Fruit fly (Drosophila melanogaster) whole organism, embryonic: Measurements from ENCODE around the gene PAPLA1.

Source experiments
- Awh ChIP-seq: fragments of 200-800 bp; sonication (Bioruptor generic); IDR thresholded peaks from 2 replicates; pipeline ENCODE4, ENCODE4 v1.3.6; 2022; ENCODE audit warnings: missing biosample characterization, missing genetic modification characterization
- B-H1 ChIP-seq: fragments of 200-800 bp; sonication (Bioruptor generic); IDR thresholded peaks from 3 replicates; pipeline ENCODE4 v1.3.6; 2022; ENCODE audit warnings: missing biosample characterization, missing genetic modification characterization
- CG10959 ChIP-seq: fragments of 200-800 bp; sonication (Bioruptor generic); IDR thresholded peaks from 2 replicates; pipeline ENCODE4 v1.3.6; 2022; ENCODE audit warnings: missing biosample characterization, missing genetic modification characterization
- CG12299 ChIP-seq: fragments of 200-800 bp; sonication (Bioruptor generic); optimal IDR thresholded peaks from 2 replicates; lab custom pipeline; 2018; ENCODE audit warnings: missing biosample characterization, mild to moderate bottlenecking, missing genetic modification characterization
- CG1233 ChIP-seq: fragments of 200-800 bp; sonication (Bioruptor generic); optimal IDR thresholded peaks from 4 replicates; lab custom pipeline; 2018; ENCODE audit warnings: missing biosample characterization, mild to moderate bottlenecking, missing genetic modification characterization
- CG13624 ChIP-seq: fragments of 200-800 bp; sonication (Bioruptor generic); optimal IDR thresholded peaks from 2 replicates; lab custom pipeline; 2016; ENCODE audit warnings: missing biosample characterization, missing genetic modification characterization
- CG13775 ChIP-seq: fragments of 200-800 bp; sonication (Bioruptor generic); optimal IDR thresholded peaks from 3 replicates; lab custom pipeline; 2017; ENCODE audit warnings: missing biosample characterization, mild to moderate bottlenecking, missing genetic modification characterization
- CG14710 ChIP-seq: fragments of 200-800 bp; sonication (Bioruptor generic); optimal IDR thresholded peaks from 3 replicates; lab custom pipeline; 2019; ENCODE audit warnings: missing biosample characterization, mild to moderate bottlenecking, missing genetic modification characterization, moderate library complexity
- CG17912 ChIP-seq: fragments of 200-800 bp; sonication (Bioruptor generic); optimal IDR thresholded peaks from 2 replicates; lab custom pipeline; 2018; ENCODE audit warnings: missing biosample characterization, mild to moderate bottlenecking, missing genetic modification characterization
- CG1792 ChIP-seq: fragments of 200-800 bp; sonication (Bioruptor generic); optimal IDR thresholded peaks from 2 replicates; lab custom pipeline; 2016; ENCODE audit warnings: missing biosample characterization, missing genetic modification characterization
- CG18476 ChIP-seq: fragments of 200-800 bp; sonication (Bioruptor generic); optimal IDR thresholded peaks from 2 replicates; lab custom pipeline; 2016; ENCODE audit warnings: missing biosample characterization, mild to moderate bottlenecking, missing genetic modification characterization
- CG32772 ChIP-seq: fragments of 200-800 bp; sonication (Bioruptor generic); IDR thresholded peaks from 2 replicates; pipeline ENCODE4 v1.3.6; 2022; ENCODE audit warnings: missing biosample characterization, missing genetic modification characterization
- CG3281 ChIP-seq: fragments of 200-800 bp; sonication (Bioruptor generic); optimal IDR thresholded peaks from 3 replicates; lab custom pipeline; 2017; ENCODE audit warnings: missing biosample characterization, mild to moderate bottlenecking, missing genetic modification characterization
- CG5180 ChIP-seq: fragments of 200-800 bp; sonication (Bioruptor generic); optimal IDR thresholded peaks from 3 replicates; lab custom pipeline; 2017; ENCODE audit warnings: missing biosample characterization, missing genetic modification characterization, mild to moderate bottlenecking, moderate library complexity, missing genetic modification reagents
- CG6813 ChIP-seq: fragments of 200-800 bp; sonication (Bioruptor generic); optimal IDR thresholded peaks from 2 replicates; lab custom pipeline; 2017; ENCODE audit warnings: missing biosample characterization, missing genetic modification characterization, mild to moderate bottlenecking, moderate library complexity, missing genetic modification reagents
- CG8281 ChIP-seq: fragments of 200-800 bp; sonication (Bioruptor generic); optimal IDR thresholded peaks from 2 replicates; lab custom pipeline; 2018; ENCODE audit warnings: missing biosample characterization, mild to moderate bottlenecking, missing genetic modification characterization, moderate library complexity
- CkIIα-i1 ChIP-seq: fragments of 200-800 bp; sonication (Bioruptor generic); IDR thresholded peaks from 2 replicates; pipeline ENCODE4 v1.3.6; 2022; ENCODE audit warnings: missing biosample characterization, missing genetic modification characterization
- E2f2 ChIP-seq: fragments of 200-800 bp; sonication (Bioruptor generic); IDR thresholded peaks from 2 replicates; pipeline ENCODE4 v1.3.6; 2022; ENCODE audit warnings: missing biosample characterization, missing genetic modification characterization
- Eip74EF ChIP-seq, 2 experiments: fragments of 200-800 bp in 1 of 2; fragments of >200 bp in 1 of 2; sonication (Bioruptor generic) in 1 of 2; optimal IDR thresholded peaks; 2 replicates each; lab custom pipeline; 2017 to 2019; ENCODE audit warnings: missing biosample characterization in 2 of 2, missing genetic modification characterization in 2 of 2, mild to moderate bottlenecking in 1 of 2, moderate library complexity in 1 of 2
- Ets97D ChIP-seq: fragments of 200-800 bp; sonication (Bioruptor generic); optimal IDR thresholded peaks from 3 replicates; lab custom pipeline; 2016; ENCODE audit warnings: missing biosample characterization, missing genetic modification characterization
- Fer2 ChIP-seq: fragments of 200-800 bp; sonication (Bioruptor generic); optimal IDR thresholded peaks from 2 replicates; lab custom pipeline; 2018; ENCODE audit warnings: missing biosample characterization, mild to moderate bottlenecking, missing genetic modification characterization, moderate library complexity
- H2.0 ChIP-seq: fragments of 200-800 bp; sonication (Bioruptor generic); IDR thresholded peaks from 2 replicates; pipeline ENCODE4 v1.3.6; 2022; ENCODE audit warnings: missing biosample characterization, missing genetic modification characterization
- HLHmδ ChIP-seq: fragments of 200-800 bp; sonication (Bioruptor generic); optimal IDR thresholded peaks from 2 replicates; lab custom pipeline; 2018; ENCODE audit warnings: missing biosample characterization, mild to moderate bottlenecking, missing genetic modification characterization, moderate library complexity
- Hmr ChIP-seq: fragments of 200-800 bp; sonication (Bioruptor generic); optimal IDR thresholded peaks from 3 replicates; lab custom pipeline; 2017; ENCODE audit warnings: mild to moderate bottlenecking, missing biosample characterization, missing genetic modification reagents, missing genetic modification characterization
- Lpt ChIP-seq: fragments of >200 bp; optimal IDR thresholded peaks from 2 replicates; lab custom pipeline; 2018; ENCODE audit warnings: missing biosample characterization, missing genetic modification characterization
- NK7.1 ChIP-seq: fragments of 200-800 bp; sonication (Bioruptor generic); optimal IDR thresholded peaks from 3 replicates; lab custom pipeline; 2016; ENCODE audit warnings: missing biosample characterization, missing genetic modification characterization
- Pdp1 ChIP-seq, 2 experiments: fragments of 200-800 bp; sonication (Bioruptor generic); optimal IDR thresholded peaks; 3 replicates each; lab custom pipeline; 2016; ENCODE audit warnings: missing biosample characterization in 2 of 2, missing genetic modification characterization in 2 of 2, mild to moderate bottlenecking in 1 of 2, moderate library complexity in 1 of 2
- Ptx1 ChIP-seq: fragments of 200-800 bp; sonication (Bioruptor generic); IDR thresholded peaks from 2 replicates; pipeline ENCODE4 v1.3.6; 2022; ENCODE audit warnings: missing biosample characterization, missing genetic modification characterization
- Stat92E ChIP-seq, 3 experiments: fragments of >200 bp in 2 of 3; fragments of 200-800 bp in 1 of 3; sonication (Bioruptor generic) in 1 of 3; optimal IDR thresholded peaks; 2 replicates each; lab custom pipeline; 2017 to 2019; ENCODE audit warnings: missing biosample characterization in 3 of 3, missing genetic modification characterization in 3 of 3, mild to moderate bottlenecking in 1 of 3, moderate library complexity in 1 of 3
- amos ChIP-seq: fragments of 200-800 bp; sonication (Bioruptor generic); IDR thresholded peaks from 2 replicates; pipeline ENCODE4 v1.3.6; 2022; ENCODE audit warnings: missing biosample characterization, missing genetic modification characterization; ENCODE audit not compliant: partially characterized antibody
- ase ChIP-seq: fragments of 200-800 bp; sonication (Bioruptor generic); IDR thresholded peaks from 3 replicates; pipeline ENCODE4 v1.3.6; 2022; ENCODE audit warnings: missing biosample characterization, missing genetic modification characterization
- ato ChIP-seq: fragments of 200-800 bp; sonication (Bioruptor generic); IDR thresholded peaks from 2 replicates; pipeline ENCODE4 v1.3.6; 2022; ENCODE audit warnings: missing biosample characterization, missing genetic modification characterization; ENCODE audit not compliant: partially characterized antibody
- bigmax ChIP-seq: fragments of 200-800 bp; sonication (Bioruptor generic); optimal IDR thresholded peaks from 2 replicates; lab custom pipeline; 2018; ENCODE audit warnings: missing biosample characterization, mild to moderate bottlenecking, missing genetic modification characterization
- chm ChIP-seq: fragments of 200-800 bp; sonication (Bioruptor generic); IDR thresholded peaks from 2 replicates; pipeline ENCODE4 v1.3.6; 2022; ENCODE audit warnings: missing biosample characterization, missing genetic modification characterization
- croc ChIP-seq: fragments of 200-800 bp; sonication (Bioruptor generic); conservative IDR thresholded peaks from 3 replicates; pipeline ENCODE4 v1.3.6; 2022; ENCODE audit warnings: missing biosample characterization, missing genetic modification characterization
- dati ChIP-seq: fragments of 200-800 bp; sonication (Bioruptor generic); IDR thresholded peaks from 2 replicates; pipeline ENCODE4 v1.3.6; 2022; ENCODE audit warnings: missing biosample characterization, missing genetic modification characterization
- fd102C ChIP-seq: fragments of 200-800 bp; sonication (Bioruptor generic); optimal IDR thresholded peaks from 2 replicates; lab custom pipeline; 2018; ENCODE audit warnings: missing biosample characterization, mild to moderate bottlenecking, missing genetic modification characterization, moderate library complexity
- fru ChIP-seq: fragments of >200 bp; optimal IDR thresholded peaks from 2 replicates; lab custom pipeline; 2017
- hkb ChIP-seq, 2 experiments: fragments of 200-800 bp in 1 of 2; fragments of >200 bp in 1 of 2; sonication (Bioruptor generic) in 1 of 2; IDR thresholded peaks in 1 of 2; optimal IDR thresholded peaks in 1 of 2; 2 replicates each; pipeline versions ENCODE4 v1.3.6 to Lab custom; 2017 to 2022; ENCODE audit warnings: missing biosample characterization in 1 of 2, missing genetic modification characterization in 1 of 2
- kah ChIP-seq: fragments of 200-800 bp; sonication (Bioruptor generic); optimal IDR thresholded peaks from 2 replicates; lab custom pipeline; 2018; ENCODE audit warnings: missing biosample characterization, mild to moderate bottlenecking, missing genetic modification characterization
- knrl ChIP-seq: fragments of 200-800 bp; sonication (Bioruptor generic); IDR thresholded peaks from 3 replicates; pipeline ENCODE4 v1.3.6; 2022; ENCODE audit warnings: missing biosample characterization, missing genetic modification characterization; ENCODE audit not compliant: partially characterized antibody
- phol ChIP-seq: fragments of 200-800 bp; sonication (Bioruptor generic); optimal IDR thresholded peaks from 3 replicates; lab custom pipeline; 2018; ENCODE audit warnings: missing biosample characterization, mild to moderate bottlenecking, missing genetic modification characterization, moderate library complexity
- repo ChIP-seq: fragments of 200-800 bp; sonication (Bioruptor generic); optimal IDR thresholded peaks from 2 replicates; lab custom pipeline; 2016; ENCODE audit warnings: missing biosample characterization, missing genetic modification characterization
- slbo ChIP-seq: fragments of 200-800 bp; sonication (Bioruptor generic); IDR thresholded peaks from 2 replicates; pipeline ENCODE4 v1.3.6; 2022; ENCODE audit warnings: missing biosample characterization, missing genetic modification characterization
- tio ChIP-seq: fragments of 200-800 bp; sonication (Bioruptor generic); optimal IDR thresholded peaks from 2 replicates; lab custom pipeline; 2017; ENCODE audit warnings: missing biosample characterization, missing genetic modification characterization, inconsistent platforms
- ttk ChIP-seq: fragments of 200-800 bp; sonication (Bioruptor generic); IDR thresholded peaks from 2 replicates; pipeline ENCODE4 v2.1.2; 2022; ENCODE audit warnings: missing biosample characterization, missing genetic modification characterization
- tup ChIP-seq: fragments of 200-800 bp; sonication (Bioruptor generic); optimal IDR thresholded peaks from 2 replicates; lab custom pipeline; 2016; ENCODE audit warnings: missing biosample characterization, mild to moderate bottlenecking, missing genetic modification characterization, moderate library complexity
- vvl ChIP-seq: fragments of 200-800 bp; sonication (Bioruptor generic); IDR thresholded peaks from 2 replicates; pipeline ENCODE4 v1.3.6; 2022; ENCODE audit warnings: missing biosample characterization, missing genetic modification characterization
- z ChIP-seq: fragments of 200-800 bp; sonication (Bioruptor generic); IDR thresholded peaks from 3 replicates; pipeline ENCODE4 v1.3.6; 2022; ENCODE audit warnings: missing biosample characterization, missing genetic modification characterization
- zfh1 ChIP-seq: fragments of 200-800 bp; sonication (Bioruptor generic); IDR thresholded peaks from 3 replicates; pipeline ENCODE4 v1.3.6; 2022; ENCODE audit warnings: missing biosample characterization, missing genetic modification characterization

PAPLA1 gene

dm6 chr2L:8097461-8097860 lies 62.0 kb downstream of the PAPLA1 start (continued):
- TF ChIP-seq HLHmδ (GFP tag; lab: Kevin White, UChicago) (no peak), dati (GFP tag; lab: Robert Waterston, UW) (no peak), Stat92E (GFP tag; optimal IDR thresholded peaks at IDR 0.05; lab: Kevin White, UChicago) (no peak), E2f2 (GFP tag; lab: Robert Waterston, UW) (no peak), Ptx1 (GFP tag; lab: Robert Waterston, UW) (no peak), Ets97D (GFP tag; lab: Kevin White, UChicago) (no peak), CG13775 (GFP tag; lab: Kevin White, UChicago) (peak; percentile 12), NK7.1 (GFP tag; lab: Kevin White, UChicago) (no peak), Lpt (GFP tag; lab: Kevin White, UChicago) (no peak), CG12299 (peak; percentile 44), phol (no peak), CG8281 (tag; lab: Kevin White, UChicago) (no peak), bigmax (peak; percentile 50), amos (no peak), CG14710 (tag; lab: Kevin White, UChicago) (peak; percentile 21), slbo (GFP tag; lab: Robert Waterston, UW) (no peak), Eip74EF (GFP tag; optimal IDR thresholded peaks at IDR 0.05; lab: Kevin White, UChicago) (peak in 1 of 2 experiments; percentile 76), CG17912 (GFP tag; lab: Kevin White, UChicago) (peak; percentile 48), repo (GFP tag; lab: Kevin White, UChicago) (no peak), kah (GFP tag; lab: Kevin White, UChicago) (peak; percentile 40), fd102C (GFP tag; lab: Kevin White, UChicago) (no peak), H2.0 (GFP tag; lab: Robert Waterston, UW) (no peak), CG6813 (peak; percentile 81), knrl (no peak), Pdp1 (GFP tag; optimal IDR thresholded peaks at IDR 0.05; lab: Kevin White, UChicago) (no peak), CG5180 (peak; percentile 67), vvl (GFP tag; lab: Robert Waterston, UW) (peak; percentile 39), fru (lab: Kevin White, UChicago) (no peak), z (GFP tag; lab: Robert Waterston, UW) (no peak), Fer2 (peak; percentile 24), CG32772 (GFP tag; lab: Robert Waterston, UW) (no peak), ttk (GFP tag; lab: Robert Waterston, UW) (no peak), croc (no peak), Hmr (GFP tag; lab: Kevin White, UChicago) (peak; percentile 83), hkb (optimal IDR thresholded peaks at IDR 0.05; lab: Kevin White, UChicago) (no peak), hkb (GFP tag; IDR thresholded peaks at IDR 0.05; lab: Robert Waterston, UW) (peak; percentile 47), ato (GFP tag; lab: Robert Waterston, UW) (no peak), ase (GFP tag; lab: Robert Waterston, UW) (no peak; the same call in 2 of the 3 replicates), CG13624 (no peak), tio (GFP tag; lab: Kevin White, UChicago) (no peak), Awh (GFP tag; lab: Robert Waterston, UW) (peak; percentile 53; the same call in 1 of the 2 replicates), CG1792 (GFP tag; lab: Kevin White, UChicago) (no peak), CG10959 (GFP tag; lab: Robert Waterston, UW) (no peak), tup (no peak), CkIIα-i1 (GFP tag; lab: Robert Waterston, UW) (no peak), zfh1 (GFP tag; lab: Robert Waterston, UW) (no peak), CG18476 (peak; percentile 27), chm (GFP tag; lab: Robert Waterston, UW) (peak; percentile 46; the same call in 1 of the 2 replicates), CG3281 (GFP tag; lab: Kevin White, UChicago) (peak; percentile 73), B-H1 (GFP tag; lab: Robert Waterston, UW) (no peak), CG1233 (GFP tag; lab: Kevin White, UChicago) (peak; percentile 76)
